Worm (Caenorhabditis elegans) whole organism, young adult: ENCODE data around the gene npr-21.

ENCODE experiments used
- B0019.2 ChIP-seq: fragments of 200-800 bp; sonication (Bioruptor generic); conservative IDR thresholded peaks from 2 replicates; pipeline ENCODE4 v1.3.6; 2022; ENCODE audit warnings: missing genetic modification reagents, missing genetic modification characterization, missing compliant biosample characterization
- B0035.1 ChIP-seq: sonication (generic microtip); optimal IDR thresholded peaks from 2 replicates; lab custom pipeline; 2016; ENCODE audit warnings: missing genetic modification characterization, mild to moderate bottlenecking, missing compliant biosample characterization, missing genotype, missing genetic modification reagents
- C17E4.6 ChIP-seq: fragments of 200-800 bp; sonication (Bioruptor generic); IDR thresholded peaks from 2 replicates; pipeline ENCODE4 v1.3.6; 2022; ENCODE audit warnings: missing genetic modification reagents, missing genetic modification characterization, missing compliant biosample characterization
- D2030.7 ChIP-seq: fragments of 200-800 bp; sonication (Bioruptor generic); IDR thresholded peaks from 2 replicates; pipeline ENCODE4 v1.3.6; 2022; ENCODE audit warnings: missing genetic modification reagents, missing genetic modification characterization, missing compliant biosample characterization
- F10E7.11 ChIP-seq: sonication (generic microtip); optimal IDR thresholded peaks from 2 replicates; lab custom pipeline; 2017; ENCODE audit warnings: mild to moderate bottlenecking, missing genetic modification characterization, moderate library complexity, missing compliant biosample characterization
- F22D6.2 ChIP-seq: sonication (generic microtip); optimal IDR thresholded peaks from 2 replicates; lab custom pipeline; 2016; ENCODE audit warnings: mild to moderate bottlenecking, missing genetic modification characterization, missing compliant biosample characterization
- F39B2.1 ChIP-seq: fragments of 200-800 bp; sonication (Bioruptor generic); IDR thresholded peaks from 2 replicates; pipeline ENCODE4 v1.3.6; 2022; ENCODE audit warnings: missing genetic modification reagents, missing genetic modification characterization, missing compliant biosample characterization
- F57C9.4 ChIP-seq: sonication (generic microtip); optimal IDR thresholded peaks from 2 replicates; lab custom pipeline; 2017; ENCODE audit warnings: mild to moderate bottlenecking, missing genetic modification characterization, missing compliant biosample characterization
- Y53F4B.3 ChIP-seq: fragments of 200-800 bp; sonication (Bioruptor generic); IDR thresholded peaks from 2 replicates; pipeline ENCODE4 v1.3.6; 2022; ENCODE audit warnings: missing genetic modification reagents, missing genetic modification characterization, missing compliant biosample characterization
- Y67H2A.10 ChIP-seq: fragments of 200-800 bp; sonication (Bioruptor generic); conservative IDR thresholded peaks from 2 replicates; pipeline ENCODE4 v1.3.6; 2022; ENCODE audit warnings: missing genetic modification reagents, missing genetic modification characterization, missing compliant biosample characterization
- Y79H2A.3 ChIP-seq: fragments of 200-800 bp; sonication (Bioruptor generic); conservative IDR thresholded peaks from 2 replicates; pipeline ENCODE4 v1.3.6; 2022; ENCODE audit warnings: missing genetic modification reagents, missing genetic modification characterization, missing compliant biosample characterization
- ZK185.1 ChIP-seq: sonication (generic microtip); optimal IDR thresholded peaks from 2 replicates; lab custom pipeline; 2016; ENCODE audit warnings: mild to moderate bottlenecking, missing genetic modification characterization, missing compliant biosample characterization; ENCODE audit not compliant: poor library complexity, severe bottlenecking
- akir-1 ChIP-seq: fragments of 200-800 bp; sonication (Bioruptor generic); optimal IDR thresholded peaks from 2 replicates; lab custom pipeline; 2018; ENCODE audit warnings: mild to moderate bottlenecking, missing genetic modification characterization, moderate library complexity, missing compliant biosample characterization
- aptf-2 ChIP-seq: fragments of 200-800 bp; sonication (Bioruptor generic); conservative IDR thresholded peaks from 2 replicates; pipeline ENCODE4 v1.3.6; 2022; ENCODE audit warnings: missing genetic modification reagents, missing genetic modification characterization, missing compliant biosample characterization
- aptf-3 ChIP-seq: fragments of 200-800 bp; sonication (Bioruptor generic); IDR thresholded peaks from 2 replicates; pipeline ENCODE4 v1.3.6; 2022; ENCODE audit warnings: missing genetic modification characterization, missing compliant biosample characterization
- atf-7 ChIP-seq: sonication (generic microtip); optimal IDR thresholded peaks from 2 replicates; lab custom pipeline; 2017; ENCODE audit warnings: mild to moderate bottlenecking, missing genetic modification characterization, missing compliant biosample characterization
- attf-5 ChIP-seq: fragments of 200-800 bp; sonication (Bioruptor generic); optimal IDR thresholded peaks from 2 replicates; lab custom pipeline; 2018; ENCODE audit warnings: mild to moderate bottlenecking, missing genetic modification characterization, missing compliant biosample characterization
- ceh-100 ChIP-seq: fragments of 200-800 bp; sonication (Bioruptor generic); IDR thresholded peaks from 2 replicates; pipeline ENCODE4 v1.3.6; 2022; ENCODE audit warnings: missing genetic modification reagents, missing genetic modification characterization, missing compliant biosample characterization
- ceh-40 ChIP-seq: fragments of 200-800 bp; sonication (Bioruptor generic); IDR thresholded peaks from 2 replicates; pipeline ENCODE4 v1.3.6; 2022; ENCODE audit warnings: missing genetic modification characterization, missing compliant biosample characterization
- chd-7 ChIP-seq: sonication (generic microtip); optimal IDR thresholded peaks from 2 replicates; lab custom pipeline; 2016; ENCODE audit warnings: mild to moderate bottlenecking, missing genetic modification characterization, moderate library complexity, missing compliant biosample characterization
- ekl-4 ChIP-seq: fragments of 200-800 bp; sonication (Bioruptor generic); IDR thresholded peaks from 2 replicates; pipeline ENCODE4 v1.3.6; 2022; ENCODE audit warnings: missing genetic modification reagents, missing genetic modification characterization, missing compliant biosample characterization
- hmg-1.2 ChIP-seq: fragments of 200-800 bp; sonication (Bioruptor generic); IDR thresholded peaks from 2 replicates; pipeline ENCODE4 v1.3.6; 2022; ENCODE audit warnings: missing genetic modification reagents, missing genetic modification characterization, missing compliant biosample characterization
- let-526 ChIP-seq: fragments of 200-800 bp; sonication (Bioruptor generic); IDR thresholded peaks from 2 replicates; pipeline ENCODE4 v1.3.6; 2022; ENCODE audit warnings: missing genetic modification reagents, missing genetic modification characterization, missing compliant biosample characterization
- lsl-1 ChIP-seq: fragments of 200-800 bp; sonication (Bioruptor generic); optimal IDR thresholded peaks from 2 replicates; lab custom pipeline; 2018; ENCODE audit warnings: mild to moderate bottlenecking, missing genetic modification characterization, moderate library complexity, missing compliant biosample characterization
- mel-28 ChIP-seq: sonication (generic microtip); optimal IDR thresholded peaks from 2 replicates; lab custom pipeline; 2016; ENCODE audit warnings: borderline replicate concordance, mild to moderate bottlenecking, missing genetic modification characterization, missing compliant biosample characterization
- mxl-1 ChIP-seq: sonication (generic microtip); optimal IDR thresholded peaks from 2 replicates; lab custom pipeline; 2016; ENCODE audit warnings: missing genetic modification characterization, missing compliant biosample characterization
- nhr-179 ChIP-seq: sonication (generic microtip); optimal IDR thresholded peaks from 2 replicates; lab custom pipeline; 2016; ENCODE audit warnings: mild to moderate bottlenecking, missing genetic modification characterization, missing compliant biosample characterization
- nhr-27 ChIP-seq: fragments of 200-800 bp; sonication (Bioruptor generic); optimal IDR thresholded peaks from 2 replicates; lab custom pipeline; 2018; ENCODE audit warnings: mild to moderate bottlenecking, missing genetic modification characterization, moderate library complexity, missing compliant biosample characterization
- nhr-80 ChIP-seq: sonication (generic microtip); optimal IDR thresholded peaks from 2 replicates; lab custom pipeline; 2016; ENCODE audit warnings: missing genetic modification characterization, missing compliant biosample characterization
- rpc-1 ChIP-seq, 2 experiments: fragments of 150-350 bp in 1 of 2; sonication (generic microtip) in 1 of 2; optimal IDR thresholded peaks; 2 replicates each; lab custom pipeline; 2014 to 2018; ENCODE audit warnings: missing biosample characterization in 1 of 2, missing genetic modification characterization in 1 of 2, missing genetic modification reagents in 1 of 2, missing genotype in 1 of 2
- snpc-4 ChIP-seq, 5 experiments: fragments of 150-350 bp in 1 of 5; sonication (generic microtip) in 4 of 5; optimal IDR thresholded peaks; 2 replicates each; lab custom pipeline; 2014 to 2018; ENCODE audit warnings: missing genetic modification characterization in 5 of 5, missing biosample characterization in 3 of 5, antibody characterized with exemption in 2 of 5, mild to moderate bottlenecking in 2 of 5, missing compliant biosample characterization in 2 of 5, missing genotype in 2 of 5, moderate library complexity in 2 of 5, missing genetic modification reagents in 1 of 5
- sptf-2 ChIP-seq: fragments of 200-800 bp; sonication (Bioruptor generic); optimal IDR thresholded peaks from 2 replicates; lab custom pipeline; 2018; ENCODE audit warnings: mild to moderate bottlenecking, missing genetic modification characterization, missing compliant biosample characterization
- ztf-26 ChIP-seq: sonication (generic microtip); optimal IDR thresholded peaks from 2 replicates; lab custom pipeline; 2017; ENCODE audit warnings: missing genetic modification characterization, missing compliant biosample characterization
- ztf-6 ChIP-seq: fragments of 200-800 bp; sonication (Bioruptor generic); IDR thresholded peaks from 2 replicates; pipeline ENCODE4 v1.3.6; 2022; ENCODE audit warnings: missing genetic modification reagents, missing genetic modification characterization, missing compliant biosample characterization

Gene npr-21

DNA sequence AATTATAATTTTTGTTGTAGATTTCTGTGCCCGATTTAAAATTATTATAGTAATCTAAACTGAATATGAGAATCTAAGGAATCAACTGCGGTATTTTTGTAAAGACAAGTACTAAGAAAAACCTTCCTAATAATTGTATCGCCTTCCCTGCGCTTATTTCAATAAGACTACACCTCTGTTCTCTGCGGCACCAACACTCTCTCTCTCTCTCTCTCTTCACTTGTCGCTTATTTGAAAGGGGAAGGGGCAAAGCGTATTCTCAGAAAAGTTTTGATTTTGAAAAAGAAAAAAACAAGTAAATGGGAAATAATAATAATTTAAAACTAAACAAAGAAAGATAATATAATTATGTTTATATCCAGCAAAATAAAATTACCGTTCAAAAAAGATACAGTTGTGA is 23.5 kb upstream of the npr-21 start (continued):
- TF ChIP-seq Y53F4B.3 (GFP tag; lab: Robert Waterston, UW) (no peak), mel-28 (tag; lab: Kevin White, UChicago) (no peak), ztf-26 (tag; lab: Kevin White, UChicago) (no peak), F22D6.2 (no peak), ZK185.1 (tag; lab: Kevin White, UChicago) (peak; percentile 38), Y67H2A.10 (GFP tag; lab: Robert Waterston, UW) (no peak), ceh-100 (GFP tag; lab: Robert Waterston, UW) (no peak), ekl-4 (GFP tag; lab: Robert Waterston, UW) (no peak), B0035.1 (no peak), rpc-1 (optimal IDR thresholded peaks at IDR 0.05; lab: Kevin White, UChicago) (no peak), rpc-1 (tag; optimal IDR thresholded peaks at IDR 0.05; lab: Kevin White, UChicago) (no peak), mxl-1 (tag; lab: Kevin White, UChicago) (no peak), B0019.2 (GFP tag; lab: Robert Waterston, UW) (no peak), F57C9.4 (tag; lab: Kevin White, UChicago) (no peak), snpc-4 (GFP tag; optimal IDR thresholded peaks at IDR 0.05; lab: Kevin White, UChicago) (no peak), snpc-4 (tag; optimal IDR thresholded peaks at IDR 0.05; lab: Kevin White, UChicago) (peak in 1 of 4 experiments; percentile 1), C17E4.6 (no peak), aptf-3 (GFP tag; lab: Robert Waterston, UW) (no peak), sptf-2 (GFP tag; lab: Kevin White, UChicago) (no peak), attf-5 (GFP tag; lab: Kevin White, UChicago) (no peak), nhr-27 (tag; lab: Kevin White, UChicago) (no peak), nhr-80 (tag; lab: Kevin White, UChicago) (peak; percentile 59), aptf-2 (GFP tag; lab: Robert Waterston, UW) (no peak)
- TF ChIP-seq, all 124 proteins: peak for 11

DNA sequence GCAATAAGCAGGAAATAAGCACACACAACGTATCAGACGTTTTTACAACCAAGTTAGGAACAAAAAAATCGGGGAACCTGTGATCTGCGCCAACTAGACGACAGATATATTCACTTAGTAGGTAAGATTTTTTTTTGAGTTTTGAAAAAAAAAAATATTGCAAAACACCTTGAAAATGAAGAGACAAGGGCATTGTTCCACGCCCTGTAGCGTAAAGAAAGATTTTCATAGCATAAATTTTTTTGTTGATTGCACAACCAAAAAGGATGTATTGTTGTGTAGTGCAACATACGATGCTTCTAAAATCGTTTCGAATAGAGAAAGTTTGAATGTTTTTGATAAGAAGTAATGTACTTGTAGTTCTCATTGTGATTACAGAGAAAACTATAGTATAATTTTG is 22.4 kb upstream of the npr-21 start:
- TF ChIP-seq mel-28 (tag; lab: Kevin White, UChicago) (no peak), F22D6.2 (no peak), Y79H2A.3 (no peak), chd-7 (tag; lab: Kevin White, UChicago) (no peak), akir-1 (no peak), hmg-1.2 (GFP tag; lab: Robert Waterston, UW) (no peak), nhr-27 (tag; lab: Kevin White, UChicago) (no peak), lsl-1 (GFP tag; lab: Kevin White, UChicago) (no peak), mxl-1 (tag; lab: Kevin White, UChicago) (no peak), let-526 (GFP tag; lab: Robert Waterston, UW) (no peak), atf-7 (no peak), nhr-179 (no peak), ZK185.1 (tag; lab: Kevin White, UChicago) (no peak)

ce11 chrX:17178239-17178638 is 20.5 kb upstream of the npr-21 start, which contains the start of gene B0302.2:
TSS of gene B0302.2 (plus strand) at chrX:17178539.
- no peak for TF ChIP-seq ceh-40 (GFP tag; lab: Robert Waterston, UW)
- TF ChIP-seq F10E7.11 (tag; lab: Kevin White, UChicago): no peak
- no peak for TF ChIP-seq ztf-6 (GFP tag; lab: Robert Waterston, UW)
- no peak for TF ChIP-seq atf-7
- no peak for TF ChIP-seq hmg-1.2 (GFP tag; lab: Robert Waterston, UW)
- no peak for TF ChIP-seq F39B2.1 (GFP tag; lab: Robert Waterston, UW)
- no peak for TF ChIP-seq Y67H2A.10 (GFP tag; lab: Robert Waterston, UW)
- TF ChIP-seq D2030.7 (GFP tag; lab: Robert Waterston, UW): no peak
